Worm (Caenorhabditis elegans): ENCODE results near the gene grl-1.

DNA sequence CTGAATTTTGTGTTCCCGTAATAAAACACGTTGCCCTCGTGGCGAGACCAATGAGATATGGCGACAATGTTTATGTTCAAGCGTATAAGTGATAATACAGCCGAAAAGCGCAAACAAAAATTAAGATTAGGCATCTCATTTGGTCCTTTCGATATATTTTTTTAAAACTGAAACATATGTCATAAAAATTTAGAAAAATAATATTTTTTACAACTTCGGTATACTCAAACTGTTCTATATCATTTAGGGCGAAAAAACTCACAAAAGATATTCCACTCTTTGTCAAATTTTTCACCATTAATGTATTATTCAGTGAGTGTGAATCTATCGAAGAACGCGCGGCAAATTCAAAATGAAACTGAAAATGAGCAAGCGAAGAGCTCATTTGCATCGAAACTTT is 4.8 kb upstream of the grl-1 start, which contains the start of gene cft-1:
- no peak for TF ChIP-seq nfyb-1 (GFP tag; IDR thresholded peaks at IDR 0.05)
- TF ChIP-seq let-526 (GFP tag; IDR thresholded peaks at IDR 0.05): no peak
- TF ChIP-seq unc-130 (GFP tag; optimal IDR thresholded peaks at IDR 0.05): no peak
- no peak for TF ChIP-seq snpc-3.4 (tag; optimal IDR thresholded peaks at IDR 0.05)
- TF ChIP-seq egl-44 (GFP tag; IDR thresholded peaks at IDR 0.05): no peak
- no peak for TF ChIP-seq K12H6.12 (tag; optimal IDR thresholded peaks at IDR 0.05)
- TF ChIP-seq ceh-58 (GFP tag; IDR thresholded peaks at IDR 0.05): no peak
- no peak for TF ChIP-seq ztf-22 (GFP tag; optimal IDR thresholded peaks at IDR 0.05)
- TF ChIP-seq ztf-3 (GFP tag; optimal IDR thresholded peaks at IDR 0.05): no peak
- no peak for TF ChIP-seq F22D6.2 (tag; optimal IDR thresholded peaks at IDR 0.05)
- TF ChIP-seq ceh-91 (GFP tag; IDR thresholded peaks at IDR 0.05): no peak
- TF ChIP-seq ama-1 (optimal IDR thresholded peaks at IDR 0.05): no peak
- no peak for TF ChIP-seq ama-1 (GFP tag; optimal IDR thresholded peaks at IDR 0.05)
- TF ChIP-seq B0019.2 (GFP tag; conservative IDR thresholded peaks at IDR 0.05): no peak

All from whole organism, young adult.